Fruit fly (Drosophila melanogaster) whole organism, embryonic: ENCODE measurements around the gene CG42820.

ENCODE experiments used
- Ada2b ChIP-seq: fragments of 200-800 bp; sonication (Bioruptor generic); IDR thresholded peaks from 2 replicates; pipeline ENCODE4 v1.3.6; 2022; ENCODE audit warnings: missing biosample characterization, missing genetic modification characterization
- Adf1 ChIP-seq: fragments of 200-800 bp; sonication (Bioruptor generic); IDR thresholded peaks from 2 replicates; pipeline ENCODE4 v1.3.6; 2022; ENCODE audit warnings: missing biosample characterization, missing genetic modification characterization
- B-H2 ChIP-seq: fragments of 200-800 bp; sonication (Bioruptor generic); optimal IDR thresholded peaks from 2 replicates; lab custom pipeline; 2018; ENCODE audit warnings: missing biosample characterization, mild to moderate bottlenecking, missing genetic modification characterization
- Bdp1 ChIP-seq: fragments of 200-800 bp; sonication (Bioruptor generic); optimal IDR thresholded peaks from 3 replicates; lab custom pipeline; 2016; ENCODE audit warnings: missing biosample characterization, missing genetic modification characterization
- CG10267 ChIP-seq: fragments of 200-800 bp; sonication (Bioruptor generic); optimal IDR thresholded peaks from 2 replicates; lab custom pipeline; 2018; ENCODE audit warnings: missing biosample characterization, mild to moderate bottlenecking, missing genetic modification characterization, moderate library complexity
- CG11504 ChIP-seq: fragments of 200-800 bp; sonication (Bioruptor generic); optimal IDR thresholded peaks from 3 replicates; lab custom pipeline; 2019; ENCODE audit warnings: missing biosample characterization, mild to moderate bottlenecking, missing genetic modification characterization, moderate library complexity
- CG11723 ChIP-seq: fragments of 200-800 bp; sonication (Bioruptor generic); optimal IDR thresholded peaks from 2 replicates; lab custom pipeline; 2017; ENCODE audit warnings: missing biosample characterization, mild to moderate bottlenecking, missing genetic modification characterization
- CG17328 ChIP-seq: fragments of 200-800 bp; sonication (Bioruptor generic); IDR thresholded peaks from 2 replicates; pipeline ENCODE4 v1.3.6; 2022; ENCODE audit warnings: missing biosample characterization, missing genetic modification characterization
- CG17385 ChIP-seq: fragments of 200-800 bp; sonication (Bioruptor generic); optimal IDR thresholded peaks from 3 replicates; lab custom pipeline; 2018; ENCODE audit warnings: missing biosample characterization, mild to moderate bottlenecking, missing genetic modification characterization
- CG17612 ChIP-seq: fragments of 200-800 bp; sonication (Bioruptor generic); IDR thresholded peaks from 2 replicates; pipeline ENCODE4 v1.3.6; 2022; ENCODE audit warnings: missing biosample characterization, missing genetic modification characterization
- CG2129 ChIP-seq: fragments of 200-800 bp; sonication (Bioruptor generic); IDR thresholded peaks from 2 replicates; pipeline ENCODE4 v1.3.6; 2022; ENCODE audit warnings: missing biosample characterization, missing genetic modification characterization; ENCODE audit not compliant: partially characterized antibody
- CG2889 ChIP-seq: fragments of 200-800 bp; sonication (Bioruptor generic); IDR thresholded peaks from 3 replicates; pipeline ENCODE4 v1.3.6; 2022; ENCODE audit warnings: missing biosample characterization, missing genetic modification characterization
- CG32767 ChIP-seq: fragments of 200-800 bp; sonication (Bioruptor generic); IDR thresholded peaks from 2 replicates; pipeline ENCODE4 v1.3.6; 2022; ENCODE audit warnings: missing biosample characterization, missing genetic modification characterization
- CG4617 ChIP-seq: fragments of 200-800 bp; sonication (Bioruptor generic); optimal IDR thresholded peaks from 3 replicates; lab custom pipeline; 2016; ENCODE audit warnings: missing biosample characterization, missing genetic modification characterization, borderline replicate concordance
- CG5245 ChIP-seq: fragments of 200-800 bp; sonication (Bioruptor generic); optimal IDR thresholded peaks from 3 replicates; lab custom pipeline; 2016; ENCODE audit warnings: missing biosample characterization, missing genetic modification characterization
- CG6765 ChIP-seq: fragments of 200-800 bp; sonication (Bioruptor generic); optimal IDR thresholded peaks from 3 replicates; lab custom pipeline; 2017; ENCODE audit warnings: missing biosample characterization, mild to moderate bottlenecking, missing genetic modification characterization
- CG6791 ChIP-seq: fragments of 200-800 bp; sonication (Bioruptor generic); IDR thresholded peaks from 3 replicates; pipeline ENCODE4 v1.3.6; 2022; ENCODE audit warnings: missing biosample characterization, missing genetic modification characterization; ENCODE audit not compliant: partially characterized antibody
- CG6813 ChIP-seq: fragments of 200-800 bp; sonication (Bioruptor generic); optimal IDR thresholded peaks from 2 replicates; lab custom pipeline; 2017; ENCODE audit warnings: missing biosample characterization, missing genetic modification characterization, mild to moderate bottlenecking, moderate library complexity, missing genetic modification reagents
- CG7745 ChIP-seq: fragments of 200-800 bp; sonication (Bioruptor generic); optimal IDR thresholded peaks from 2 replicates; lab custom pipeline; 2018; ENCODE audit warnings: missing biosample characterization, mild to moderate bottlenecking, missing genetic modification characterization, moderate library complexity
- CG8924 ChIP-seq: fragments of 200-800 bp; optimal IDR thresholded peaks from 3 replicates; lab custom pipeline; 2019; ENCODE audit warnings: missing biosample characterization, mild to moderate bottlenecking, missing genetic modification characterization, moderate library complexity
- CG8944 ChIP-seq: fragments of 200-800 bp; sonication (Bioruptor generic); optimal IDR thresholded peaks from 3 replicates; lab custom pipeline; 2016; ENCODE audit warnings: missing biosample characterization, missing genetic modification characterization
- CG9817 ChIP-seq: fragments of 200-800 bp; sonication (Bioruptor generic); optimal IDR thresholded peaks from 2 replicates; lab custom pipeline; 2018; ENCODE audit warnings: missing biosample characterization, mild to moderate bottlenecking, missing genetic modification characterization, moderate library complexity
- Camta ChIP-seq: fragments of 200-800 bp; sonication (Bioruptor generic); optimal IDR thresholded peaks from 2 replicates; lab custom pipeline; 2016; ENCODE audit warnings: missing biosample characterization, missing genetic modification characterization
- Dip3 ChIP-seq: fragments of 200-800 bp; sonication (Bioruptor generic); optimal IDR thresholded peaks from 3 replicates; lab custom pipeline; 2016; ENCODE audit warnings: missing biosample characterization, missing genetic modification characterization
- Fer1 ChIP-seq: fragments of 200-800 bp; sonication (Bioruptor generic); optimal IDR thresholded peaks from 2 replicates; lab custom pipeline; 2017; ENCODE audit warnings: missing biosample characterization, mild to moderate bottlenecking, missing genetic modification characterization
- Fer3 ChIP-seq: fragments of 200-800 bp; sonication (Bioruptor generic); optimal IDR thresholded peaks from 2 replicates; lab custom pipeline; 2018; ENCODE audit warnings: missing biosample characterization, mild to moderate bottlenecking, missing genetic modification characterization, moderate library complexity
- Hand ChIP-seq: fragments of 200-800 bp; sonication (Bioruptor generic); optimal IDR thresholded peaks from 2 replicates; lab custom pipeline; 2017; ENCODE audit warnings: mild to moderate bottlenecking, missing biosample characterization, missing genetic modification reagents, missing genetic modification characterization
- Hey ChIP-seq: fragments of 200-800 bp; sonication (Bioruptor generic); optimal IDR thresholded peaks from 3 replicates; lab custom pipeline; 2018; ENCODE audit warnings: missing biosample characterization, mild to moderate bottlenecking, missing genetic modification characterization
- Hmr ChIP-seq: fragments of 200-800 bp; sonication (Bioruptor generic); optimal IDR thresholded peaks from 3 replicates; lab custom pipeline; 2017; ENCODE audit warnings: mild to moderate bottlenecking, missing biosample characterization, missing genetic modification reagents, missing genetic modification characterization
- Hr51 ChIP-seq, 2 experiments: fragments of 200-800 bp; sonication (Bioruptor generic); optimal IDR thresholded peaks; 2 replicates in 1 of 2; 3 replicates in 1 of 2; lab custom pipeline; 2016 to 2018; ENCODE audit warnings: missing biosample characterization in 2 of 2, missing genetic modification characterization in 2 of 2, mild to moderate bottlenecking in 1 of 2, moderate library complexity in 1 of 2
- Hsf ChIP-seq: fragments of 200-800 bp; sonication (Bioruptor generic); optimal IDR thresholded peaks from 3 replicates; lab custom pipeline; 2016; ENCODE audit warnings: missing biosample characterization, missing genetic modification characterization
- Nf-YC ChIP-seq: fragments of 200-800 bp; optimal IDR thresholded peaks from 3 replicates; lab custom pipeline; 2019; ENCODE audit warnings: missing biosample characterization, mild to moderate bottlenecking, missing genetic modification characterization, moderate library complexity
- al ChIP-seq: fragments of 200-800 bp; sonication (Bioruptor generic); IDR thresholded peaks from 2 replicates; pipeline ENCODE4 v1.3.6; 2022; ENCODE audit warnings: missing biosample characterization, missing genetic modification characterization
- fd3F ChIP-seq: fragments of 200-800 bp; sonication (Bioruptor generic); optimal IDR thresholded peaks from 2 replicates; lab custom pipeline; 2018; ENCODE audit warnings: missing biosample characterization, mild to moderate bottlenecking, missing genetic modification characterization, moderate library complexity
- fu2 ChIP-seq: fragments of 200-800 bp; sonication (Bioruptor generic); optimal IDR thresholded peaks from 2 replicates; lab custom pipeline; 2016; ENCODE audit warnings: missing biosample characterization, missing genetic modification characterization
- hb ChIP-seq: fragments of 200-800 bp; sonication (Bioruptor generic); IDR thresholded peaks from 3 replicates; pipeline ENCODE4 v1.3.6; 2022; ENCODE audit warnings: missing biosample characterization, missing genetic modification characterization; ENCODE audit not compliant: partially characterized antibody
- ind ChIP-seq: fragments of 200-800 bp; sonication (Bioruptor generic); optimal IDR thresholded peaks from 3 replicates; lab custom pipeline; 2016; ENCODE audit warnings: missing biosample characterization, missing genetic modification characterization
- insv ChIP-seq, 2 experiments: fragments of 200-800 bp; sonication (Bioruptor generic); optimal IDR thresholded peaks; 3 replicates each; lab custom pipeline; 2016 to 2018; ENCODE audit warnings: missing biosample characterization in 2 of 2, missing genetic modification characterization in 2 of 2
- inv ChIP-seq: fragments of 200-800 bp; sonication (Bioruptor generic); IDR thresholded peaks from 2 replicates; pipeline ENCODE4 v1.3.6; 2022; ENCODE audit warnings: missing biosample characterization, missing genetic modification characterization; ENCODE audit not compliant: partially characterized antibody
- mld ChIP-seq: fragments of 200-800 bp; sonication (Bioruptor generic); IDR thresholded peaks from 3 replicates; pipeline ENCODE4 v1.3.6; 2022; ENCODE audit warnings: missing biosample characterization, missing genetic modification characterization; ENCODE audit not compliant: partially characterized antibody
- p53 ChIP-seq: fragments of 200-800 bp; sonication (Bioruptor generic); optimal IDR thresholded peaks from 2 replicates; lab custom pipeline; 2016; ENCODE audit warnings: missing biosample characterization, missing genetic modification characterization
- prd ChIP-seq, 3 experiments: fragments of >200 bp in 2 of 3; fragments of 200-800 bp in 1 of 3; sonication (Bioruptor generic) in 1 of 3; optimal IDR thresholded peaks in 2 of 3; IDR thresholded peaks in 1 of 3; 2 replicates in 2 of 3; 3 replicates in 1 of 3; pipeline versions ENCODE4 v1.3.6 to Lab custom; 2017 to 2022; ENCODE audit warnings: missing biosample characterization in 1 of 3, missing genetic modification characterization in 1 of 3
- pum ChIP-seq: fragments of 200-800 bp; sonication (Bioruptor generic); optimal IDR thresholded peaks from 2 replicates; lab custom pipeline; 2016; ENCODE audit warnings: missing biosample characterization, missing genetic modification characterization
- sd ChIP-seq: fragments of 200-800 bp; sonication (Bioruptor generic); optimal IDR thresholded peaks from 3 replicates; lab custom pipeline; 2018; ENCODE audit warnings: missing biosample characterization, mild to moderate bottlenecking, missing genetic modification characterization, moderate library complexity
- ssp ChIP-seq: fragments of 200-800 bp; sonication (Bioruptor generic); IDR thresholded peaks from 2 replicates; pipeline ENCODE4 v1.3.6; 2022; ENCODE audit warnings: missing biosample characterization, missing genetic modification characterization
- vnd ChIP-seq: fragments of 200-800 bp; sonication (Bioruptor generic); IDR thresholded peaks from 3 replicates; pipeline ENCODE4 v1.3.6; 2022; ENCODE audit warnings: missing biosample characterization, missing genetic modification characterization; ENCODE audit not compliant: partially characterized antibody
- wek ChIP-seq: fragments of 200-800 bp; sonication (Bioruptor generic); optimal IDR thresholded peaks from 3 replicates; lab custom pipeline; 2018; ENCODE audit warnings: missing biosample characterization, mild to moderate bottlenecking, missing genetic modification characterization, moderate library complexity

Gene CG42820

DNA sequence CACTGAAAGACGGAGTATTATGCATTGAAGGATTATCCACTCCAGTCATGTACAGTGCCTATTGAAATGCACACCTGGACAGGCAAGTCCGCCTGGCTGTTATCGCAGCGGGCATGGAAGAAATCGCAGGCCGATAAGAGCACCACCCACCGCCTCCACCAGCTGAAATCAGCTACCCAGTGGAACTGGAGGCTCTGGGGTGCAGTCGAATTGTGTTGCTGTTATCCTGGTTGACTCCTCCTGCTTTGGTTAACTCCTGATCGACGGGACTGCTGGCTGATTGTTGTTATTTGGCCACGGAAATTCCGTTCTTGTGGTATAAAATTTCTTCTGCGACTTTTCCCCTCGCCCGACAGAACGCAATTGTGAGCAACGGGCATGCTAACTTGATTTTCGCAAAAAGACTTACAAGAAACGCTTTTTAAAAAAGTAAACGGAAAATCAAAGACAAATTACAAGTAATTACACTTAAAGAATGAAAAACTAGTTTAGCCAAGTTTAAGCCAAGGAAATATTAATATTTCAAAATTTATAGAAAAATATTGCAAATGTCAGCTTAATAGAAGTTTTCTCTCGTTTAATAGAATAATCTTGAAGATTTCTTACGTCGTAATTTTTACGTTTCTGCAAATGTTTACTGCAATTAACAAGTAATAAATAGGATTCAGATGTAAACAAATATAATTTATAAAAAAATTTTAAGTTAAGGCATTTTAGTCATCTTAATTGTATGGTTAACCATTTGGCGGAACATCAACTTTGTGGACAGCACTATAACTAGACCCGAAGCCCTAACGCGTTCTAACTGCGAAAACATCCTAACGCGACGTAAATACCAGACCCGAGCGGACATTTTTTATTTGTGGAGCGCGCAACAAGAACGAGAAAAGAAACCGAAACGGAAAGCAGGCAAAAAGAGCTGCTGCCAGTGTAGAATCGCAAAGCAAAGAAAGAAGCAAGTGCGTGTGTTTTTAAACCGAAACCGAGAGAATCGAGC, 23.0 kb upstream of the CG42820 start, which contains the start of the genes CG13398 and Akap200 (continued):
- TF ChIP-seq pum (GFP tag; lab: Kevin White, UChicago) (no peak), CG32767 (no peak; the same call in 1 of the 2 replicates), Bdp1 (GFP tag; lab: Kevin White, UChicago) (no peak), Fer3 (tag; lab: Kevin White, UChicago) (no peak), CG17328 (GFP tag; lab: Robert Waterston, UW) (no peak), wek (GFP tag; lab: Kevin White, UChicago) (no peak), ssp (GFP tag; lab: Robert Waterston, UW) (peak; percentile 36; the same call in 1 of the 2 replicates), CG4617 (GFP tag; lab: Kevin White, UChicago) (peak; percentile 72), Hsf (GFP tag; lab: Kevin White, UChicago) (peak; percentile 16), CG6791 (GFP tag; lab: Robert Waterston, UW) (no peak), fu2 (no peak), Fer1 (no peak), insv (GFP tag; optimal IDR thresholded peaks at IDR 0.05; lab: Kevin White, UChicago) (peak in 1 of 2 experiments; percentile 41), sd (tag; lab: Kevin White, UChicago) (peak; percentile 26), B-H2 (GFP tag; lab: Kevin White, UChicago) (peak; percentile 29), CG2129 (GFP tag; lab: Robert Waterston, UW) (no peak), Hey (no peak), Hmr (GFP tag; lab: Kevin White, UChicago) (peak; percentile 3), Hr51 (GFP tag; optimal IDR thresholded peaks at IDR 0.05; lab: Kevin White, UChicago) (no peak), CG7745 (no peak), CG8944 (no peak), hb (no peak), CG6813 (GFP tag; lab: Kevin White, UChicago) (no peak), ind (GFP tag; lab: Kevin White, UChicago) (no peak), CG5245 (GFP tag; lab: Kevin White, UChicago) (no peak), prd (optimal IDR thresholded peaks at IDR 0.05; lab: Kevin White, UChicago) (no peak), prd (GFP tag; IDR thresholded peaks at IDR 0.05; lab: Robert Waterston, UW) (peak; percentile 47; the same call in 1 of the 3 replicates), CG6765 (GFP tag; lab: Kevin White, UChicago) (no peak), Adf1 (GFP tag; lab: Robert Waterston, UW) (no peak), CG17612 (no peak), CG11504 (tag; lab: Kevin White, UChicago) (no peak), p53 (GFP tag; lab: Kevin White, UChicago) (no peak), mld (no peak), Camta (GFP tag; lab: Kevin White, UChicago) (no peak), al (GFP tag; lab: Robert Waterston, UW) (no peak), CG11723 (GFP tag; lab: Kevin White, UChicago) (no peak), CG8924 (tag; lab: Kevin White, UChicago) (peak; percentile 46), Ada2b (GFP tag; lab: Robert Waterston, UW) (no peak), vnd (GFP tag; lab: Robert Waterston, UW) (no peak), inv (GFP tag; lab: Robert Waterston, UW) (no peak), CG10267 (peak; percentile 47), Nf-YC (tag; lab: Kevin White, UChicago) (no peak), fd3F (GFP tag; lab: Kevin White, UChicago) (peak; percentile 5), Dip3 (GFP tag; lab: Kevin White, UChicago) (no peak), CG9817 (tag; lab: Kevin White, UChicago) (peak; percentile 33), CG17385 (GFP tag; lab: Kevin White, UChicago) (peak; percentile 23), CG2889 (GFP tag; lab: Robert Waterston, UW) (no peak), Hand (GFP tag; lab: Kevin White, UChicago) (no peak)
